Fruit fly (Drosophila melanogaster) whole organism, embryonic: ENCODE measurements around the gene CG15308.

ENCODE experiments used
- BEAF-32 ChIP-seq: fragments of 200-800 bp; sonication (Bioruptor generic); optimal IDR thresholded peaks from 3 replicates; lab custom pipeline; 2017; ENCODE audit warnings: missing biosample characterization, missing genetic modification characterization, mild to moderate bottlenecking, moderate library complexity, missing genetic modification reagents
- CG10565 ChIP-seq: fragments of 200-800 bp; sonication (Bioruptor generic); optimal IDR thresholded peaks from 3 replicates; lab custom pipeline; 2016; ENCODE audit warnings: missing biosample characterization, mild to moderate bottlenecking, missing genetic modification characterization
- CG11504 ChIP-seq: fragments of 200-800 bp; sonication (Bioruptor generic); optimal IDR thresholded peaks from 3 replicates; lab custom pipeline; 2019; ENCODE audit warnings: missing biosample characterization, mild to moderate bottlenecking, missing genetic modification characterization, moderate library complexity
- CG11696 ChIP-seq: fragments of 200-800 bp; sonication (Bioruptor generic); IDR thresholded peaks from 2 replicates; pipeline ENCODE4 v1.3.6; 2022; ENCODE audit warnings: missing biosample characterization, missing genetic modification characterization
- CG11723 ChIP-seq: fragments of 200-800 bp; sonication (Bioruptor generic); optimal IDR thresholded peaks from 2 replicates; lab custom pipeline; 2017; ENCODE audit warnings: missing biosample characterization, mild to moderate bottlenecking, missing genetic modification characterization
- CG12942 ChIP-seq: fragments of 200-800 bp; sonication (Bioruptor generic); optimal IDR thresholded peaks from 3 replicates; lab custom pipeline; 2016; ENCODE audit warnings: missing biosample characterization, missing genetic modification characterization
- CG13424 ChIP-seq: fragments of 200-800 bp; sonication (Bioruptor generic); optimal IDR thresholded peaks from 2 replicates; lab custom pipeline; 2019; ENCODE audit warnings: missing biosample characterization, mild to moderate bottlenecking, missing genetic modification characterization, moderate library complexity
- CG13894 ChIP-seq: fragments of 200-800 bp; sonication (Bioruptor generic); optimal IDR thresholded peaks from 3 replicates; lab custom pipeline; 2018; ENCODE audit warnings: missing biosample characterization, mild to moderate bottlenecking, missing genetic modification characterization, moderate library complexity
- CG15073 ChIP-seq: fragments of 200-800 bp; sonication (Bioruptor generic); optimal IDR thresholded peaks from 2 replicates; lab custom pipeline; 2016; ENCODE audit warnings: missing biosample characterization, missing genetic modification characterization
- CG17829 ChIP-seq: fragments of 200-800 bp; optimal IDR thresholded peaks from 2 replicates; lab custom pipeline; 2019; ENCODE audit warnings: missing biosample characterization, mild to moderate bottlenecking, missing genetic modification characterization, moderate library complexity
- CG1792 ChIP-seq: fragments of 200-800 bp; sonication (Bioruptor generic); optimal IDR thresholded peaks from 2 replicates; lab custom pipeline; 2016; ENCODE audit warnings: missing biosample characterization, missing genetic modification characterization
- CG2678 ChIP-seq: fragments of 200-800 bp; sonication (Bioruptor generic); optimal IDR thresholded peaks from 3 replicates; lab custom pipeline; 2019; ENCODE audit warnings: missing biosample characterization, mild to moderate bottlenecking, missing genetic modification characterization, moderate library complexity
- CG32532 ChIP-seq: fragments of 200-800 bp; sonication (Bioruptor generic); IDR thresholded peaks from 2 replicates; pipeline ENCODE4 v1.3.6; 2022; ENCODE audit warnings: missing biosample characterization, missing genetic modification characterization
- CG3407 ChIP-seq: fragments of 200-800 bp; sonication (Bioruptor generic); optimal IDR thresholded peaks from 2 replicates; lab custom pipeline; 2018; ENCODE audit warnings: missing biosample characterization, mild to moderate bottlenecking, missing genetic modification characterization
- CG6683 ChIP-seq: fragments of 200-800 bp; sonication (Bioruptor generic); optimal IDR thresholded peaks from 2 replicates; lab custom pipeline; 2017; ENCODE audit warnings: missing biosample characterization, mild to moderate bottlenecking, missing genetic modification characterization, missing genetic modification reagents
- CG7357 ChIP-seq: fragments of 200-800 bp; sonication (Bioruptor generic); IDR thresholded peaks from 3 replicates; pipeline ENCODE4 v1.3.6; 2022; ENCODE audit warnings: missing biosample characterization, missing genetic modification characterization
- CG7372 ChIP-seq: fragments of 200-800 bp; sonication (Bioruptor generic); IDR thresholded peaks from 2 replicates; pipeline ENCODE4 v1.3.6; 2022; ENCODE audit warnings: missing biosample characterization, missing genetic modification characterization
- CG8089 ChIP-seq: fragments of 200-800 bp; sonication (Bioruptor generic); optimal IDR thresholded peaks from 3 replicates; lab custom pipeline; 2016; ENCODE audit warnings: missing biosample characterization, missing genetic modification characterization
- CG8359 ChIP-seq: fragments of 200-800 bp; sonication (Bioruptor generic); optimal IDR thresholded peaks from 2 replicates; lab custom pipeline; 2017; ENCODE audit warnings: missing biosample characterization, mild to moderate bottlenecking, missing genetic modification characterization, borderline replicate concordance
- CG8478 ChIP-seq: fragments of >200 bp; optimal IDR thresholded peaks from 2 replicates; lab custom pipeline; 2018
- CG9437 ChIP-seq: fragments of 200-800 bp; sonication (Bioruptor generic); optimal IDR thresholded peaks from 2 replicates; lab custom pipeline; 2018; ENCODE audit warnings: missing biosample characterization, mild to moderate bottlenecking, missing genetic modification characterization
- CG9797 ChIP-seq: fragments of 200-800 bp; sonication (Bioruptor generic); optimal IDR thresholded peaks from 3 replicates; lab custom pipeline; 2018; ENCODE audit warnings: missing biosample characterization, mild to moderate bottlenecking, missing genetic modification characterization
- CG9817 ChIP-seq: fragments of 200-800 bp; sonication (Bioruptor generic); optimal IDR thresholded peaks from 2 replicates; lab custom pipeline; 2018; ENCODE audit warnings: missing biosample characterization, mild to moderate bottlenecking, missing genetic modification characterization, moderate library complexity
- Deaf1 ChIP-seq: fragments of 200-800 bp; optimal IDR thresholded peaks from 3 replicates; lab custom pipeline; 2019; ENCODE audit warnings: missing biosample characterization, mild to moderate bottlenecking, missing genetic modification characterization, moderate library complexity
- Ets65A ChIP-seq: fragments of 200-800 bp; sonication (Bioruptor generic); peaks from one replicate; lab custom pipeline; 2016; ENCODE audit warnings: missing biosample characterization, missing genetic modification characterization
- Gug ChIP-seq: fragments of 200-800 bp; sonication (Bioruptor generic); IDR thresholded peaks from 4 replicates; pipeline ENCODE4 v1.3.6; 2022; ENCODE audit warnings: missing biosample characterization, missing genetic modification characterization
- Hand ChIP-seq: fragments of 200-800 bp; sonication (Bioruptor generic); optimal IDR thresholded peaks from 2 replicates; lab custom pipeline; 2017; ENCODE audit warnings: mild to moderate bottlenecking, missing biosample characterization, missing genetic modification reagents, missing genetic modification characterization
- Hsf ChIP-seq: fragments of 200-800 bp; sonication (Bioruptor generic); optimal IDR thresholded peaks from 3 replicates; lab custom pipeline; 2016; ENCODE audit warnings: missing biosample characterization, missing genetic modification characterization
- MBD-R2 ChIP-seq: fragments of 200-800 bp; sonication (Bioruptor generic); IDR thresholded peaks from 2 replicates; pipeline ENCODE4 v1.3.6; 2022; ENCODE audit warnings: missing biosample characterization, missing genetic modification characterization
- Nf-YA ChIP-seq: fragments of 200-800 bp; sonication (Bioruptor generic); IDR thresholded peaks from 2 replicates; pipeline ENCODE4 v1.3.6; 2022; ENCODE audit warnings: missing biosample characterization, missing genetic modification characterization
- Oli ChIP-seq: fragments of 200-800 bp; sonication (Bioruptor generic); optimal IDR thresholded peaks from 2 replicates; lab custom pipeline; 2018; ENCODE audit warnings: missing biosample characterization, mild to moderate bottlenecking, missing genetic modification characterization, moderate library complexity
- PHDP ChIP-seq: fragments of 200-800 bp; sonication (Bioruptor generic); optimal IDR thresholded peaks from 3 replicates; lab custom pipeline; 2018; ENCODE audit warnings: missing biosample characterization, mild to moderate bottlenecking, missing genetic modification characterization, moderate library complexity
- TFAM ChIP-seq: fragments of 200-800 bp; sonication (Bioruptor generic); optimal IDR thresholded peaks from 2 replicates; lab custom pipeline; 2017; ENCODE audit warnings: missing biosample characterization, missing genetic modification characterization, inconsistent platforms
- ap ChIP-seq: fragments of 200-800 bp; sonication (Bioruptor generic); IDR thresholded peaks from 2 replicates; pipeline ENCODE4 v1.3.6; 2022; ENCODE audit warnings: missing biosample characterization, missing genetic modification characterization
- ase ChIP-seq: fragments of 200-800 bp; sonication (Bioruptor generic); IDR thresholded peaks from 3 replicates; pipeline ENCODE4 v1.3.6; 2022; ENCODE audit warnings: missing biosample characterization, missing genetic modification characterization
- dan ChIP-seq: fragments of 200-800 bp; sonication (Bioruptor generic); IDR thresholded peaks from 2 replicates; pipeline ENCODE4 v1.3.6; 2022; ENCODE audit warnings: missing biosample characterization, missing genetic modification characterization
- danr ChIP-seq: fragments of 200-800 bp; sonication (Bioruptor generic); IDR thresholded peaks from 2 replicates; pipeline ENCODE4 v1.3.6; 2022; ENCODE audit warnings: missing biosample characterization, missing genetic modification characterization
- dmrt11E ChIP-seq: fragments of 200-800 bp; sonication (Bioruptor generic); optimal IDR thresholded peaks from 3 replicates; lab custom pipeline; 2018; ENCODE audit warnings: missing biosample characterization, mild to moderate bottlenecking, missing genetic modification characterization, moderate library complexity
- dmrt99B ChIP-seq: fragments of 200-800 bp; sonication (Bioruptor generic); optimal IDR thresholded peaks from 2 replicates; lab custom pipeline; 2018; ENCODE audit warnings: missing biosample characterization, mild to moderate bottlenecking, missing genetic modification characterization, moderate library complexity
- emc ChIP-seq: fragments of 200-800 bp; sonication (Bioruptor generic); optimal IDR thresholded peaks from 2 replicates; lab custom pipeline; 2016; ENCODE audit warnings: missing biosample characterization, missing genetic modification characterization
- gce ChIP-seq: fragments of 200-800 bp; sonication (Bioruptor generic); IDR thresholded peaks from 3 replicates; pipeline ENCODE4 v1.3.6; 2022; ENCODE audit warnings: missing biosample characterization, missing genetic modification characterization
- gem ChIP-seq: fragments of 200-800 bp; sonication (Bioruptor generic); optimal IDR thresholded peaks from 2 replicates; lab custom pipeline; 2019; ENCODE audit warnings: missing biosample characterization, mild to moderate bottlenecking, missing genetic modification characterization, moderate library complexity
- gsb-n ChIP-seq: fragments of 200-800 bp; sonication (Bioruptor generic); optimal IDR thresholded peaks from 3 replicates; lab custom pipeline; 2018; ENCODE audit warnings: missing biosample characterization, mild to moderate bottlenecking, missing genetic modification characterization
- hkb ChIP-seq, 2 experiments: fragments of 200-800 bp in 1 of 2; fragments of >200 bp in 1 of 2; sonication (Bioruptor generic) in 1 of 2; IDR thresholded peaks in 1 of 2; optimal IDR thresholded peaks in 1 of 2; 2 replicates each; pipeline versions ENCODE4 v1.3.6 to Lab custom; 2017 to 2022; ENCODE audit warnings: missing biosample characterization in 1 of 2, missing genetic modification characterization in 1 of 2
- lab ChIP-seq: fragments of 200-800 bp; sonication (Bioruptor generic); optimal IDR thresholded peaks from 3 replicates; lab custom pipeline; 2017; ENCODE audit warnings: missing biosample characterization, missing genetic modification characterization, mild to moderate bottlenecking, moderate library complexity, missing genetic modification reagents
- nom ChIP-seq: fragments of 200-800 bp; sonication (Bioruptor generic); optimal IDR thresholded peaks from 2 replicates; lab custom pipeline; 2017; ENCODE audit warnings: missing biosample characterization, missing genetic modification characterization, mild to moderate bottlenecking, moderate library complexity, missing genetic modification reagents
- p53 ChIP-seq: fragments of 200-800 bp; sonication (Bioruptor generic); optimal IDR thresholded peaks from 2 replicates; lab custom pipeline; 2016; ENCODE audit warnings: missing biosample characterization, missing genetic modification characterization
- pb ChIP-seq: fragments of 200-800 bp; sonication (Bioruptor generic); optimal IDR thresholded peaks from 3 replicates; lab custom pipeline; 2016; ENCODE audit warnings: missing biosample characterization, missing genetic modification characterization
- ranshi ChIP-seq: fragments of 200-800 bp; sonication (Bioruptor generic); IDR thresholded peaks from 2 replicates; pipeline ENCODE4 v1.3.6; 2022; ENCODE audit warnings: missing biosample characterization, missing genetic modification characterization
- wek ChIP-seq: fragments of 200-800 bp; sonication (Bioruptor generic); optimal IDR thresholded peaks from 3 replicates; lab custom pipeline; 2018; ENCODE audit warnings: missing biosample characterization, mild to moderate bottlenecking, missing genetic modification characterization, moderate library complexity
- z ChIP-seq: fragments of 200-800 bp; sonication (Bioruptor generic); IDR thresholded peaks from 3 replicates; pipeline ENCODE4 v1.3.6; 2022; ENCODE audit warnings: missing biosample characterization, missing genetic modification characterization

CG15308 gene

DNA sequence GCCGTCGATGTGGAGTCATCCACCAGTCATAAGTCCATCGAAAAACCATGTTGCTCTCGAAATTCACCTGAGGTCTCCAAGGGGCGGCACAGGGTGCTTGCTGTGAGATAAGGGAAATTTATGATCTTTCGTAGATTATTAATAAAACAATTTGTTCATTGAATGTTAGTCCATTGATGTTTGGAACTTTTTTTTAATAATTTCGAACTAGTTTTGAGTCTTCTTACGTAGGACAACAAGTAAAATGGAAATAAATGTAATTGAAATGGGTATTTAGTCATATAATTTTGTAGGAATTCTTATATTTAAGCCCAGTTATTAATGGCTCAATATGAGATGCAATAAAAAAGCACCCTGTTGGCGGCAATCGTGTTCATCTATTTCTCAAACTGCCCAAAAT lies 13.6 kb upstream of the CG15308 start (continued):
- TF ChIP-seq Deaf1 (tag; lab: Kevin White, UChicago) (no peak), CG2678 (tag; lab: Kevin White, UChicago) (peak; percentile 87), nom (GFP tag; lab: Kevin White, UChicago) (no peak), dmrt99B (tag; lab: Kevin White, UChicago) (peak; percentile 89), Oli (tag; lab: Kevin White, UChicago) (peak; percentile 90), CG11504 (tag; lab: Kevin White, UChicago) (peak; percentile 88), ap (GFP tag; lab: Robert Waterston, UW) (peak; percentile 44; the same call in 1 of the 2 replicates), CG17829 (tag; lab: Kevin White, UChicago) (peak; percentile 76), CG10565 (GFP tag; lab: Kevin White, UChicago) (no peak), CG9817 (tag; lab: Kevin White, UChicago) (peak; percentile 71), Hand (GFP tag; lab: Kevin White, UChicago) (peak; percentile 39), TFAM (GFP tag; lab: Kevin White, UChicago) (no peak), dan (GFP tag; lab: Robert Waterston, UW) (no peak), CG3407 (GFP tag; lab: Kevin White, UChicago) (peak; percentile 59), Gug (no peak), dmrt11E (tag; lab: Kevin White, UChicago) (no peak), CG9797 (GFP tag; lab: Kevin White, UChicago) (no peak), pb (GFP tag; lab: Kevin White, UChicago) (no peak), CG7372 (GFP tag; lab: Robert Waterston, UW) (peak; percentile 30; the same call in 1 of the 2 replicates), Ets65A (GFP tag; lab: Kevin White, UChicago) (peak; percentile 80), gem (tag; lab: Kevin White, UChicago) (peak; percentile 93), CG8089 (GFP tag; lab: Kevin White, UChicago) (no peak), CG6683 (GFP tag; lab: Kevin White, UChicago) (peak; percentile 17), CG8478 (lab: Kevin White, UChicago) (no peak), CG1792 (GFP tag; lab: Kevin White, UChicago) (no peak), CG11723 (GFP tag; lab: Kevin White, UChicago) (peak; percentile 70), ase (GFP tag; lab: Robert Waterston, UW) (0 out of 3 replicates have a peak, but pooled peaks have one; percentile 20), CG13894 (tag; lab: Kevin White, UChicago) (no peak), emc (no peak), CG15073 (GFP tag; lab: Kevin White, UChicago) (no peak), p53 (no peak), CG8359 (GFP tag; lab: Kevin White, UChicago) (no peak), PHDP (tag; lab: Kevin White, UChicago) (peak; percentile 88), MBD-R2 (GFP tag; lab: Robert Waterston, UW) (no peak), danr (GFP tag; lab: Robert Waterston, UW) (peak; percentile 55; the same call in 1 of the 2 replicates), CG13424 (tag; lab: Kevin White, UChicago) (peak; percentile 90), CG11696 (GFP tag; lab: Robert Waterston, UW) (no peak), gce (no peak), Nf-YA (GFP tag; lab: Robert Waterston, UW) (no peak), BEAF-32 (no peak), gsb-n (tag; lab: Kevin White, UChicago) (no peak), CG12942 (GFP tag; lab: Kevin White, UChicago) (peak; percentile 49), Hsf (peak; percentile 60), z (GFP tag; lab: Robert Waterston, UW) (no peak), hkb (optimal IDR thresholded peaks at IDR 0.05; lab: Kevin White, UChicago) (no peak), hkb (GFP tag; IDR thresholded peaks at IDR 0.05; lab: Robert Waterston, UW) (peak; percentile 83; the same call in 1 of the 2 replicates), ranshi (GFP tag; lab: Robert Waterston, UW) (peak; percentile 64), wek (GFP tag; lab: Kevin White, UChicago) (peak; percentile 45), lab (GFP tag; lab: Kevin White, UChicago) (peak; percentile 40), CG9437 (peak; percentile 67), CG7357 (GFP tag; lab: Robert Waterston, UW) (0 out of 3 replicates have a peak, but pooled peaks have one; percentile 40), CG32532 (GFP tag; lab: Robert Waterston, UW) (peak; percentile 62; the same call in 1 of the 2 replicates)
